Fruit fly (Drosophila melanogaster) whole organism, embryonic: Measurements from ENCODE around the gene Cyp4d21.

ENCODE experiments used
- Atf-2 ChIP-seq: fragments of 200-800 bp; sonication (Bioruptor generic); optimal IDR thresholded peaks from 2 replicates; lab custom pipeline; 2016; ENCODE audit warnings: missing biosample characterization, missing genetic modification characterization
- Blimp-1 ChIP-seq: fragments of 200-800 bp; sonication (Bioruptor generic); optimal IDR thresholded peaks from 3 replicates; lab custom pipeline; 2018; ENCODE audit warnings: missing biosample characterization, missing genetic modification characterization, mild to moderate bottlenecking, moderate library complexity, missing genetic modification reagents
- BtbVII ChIP-seq: fragments of 200-800 bp; sonication (Bioruptor generic); optimal IDR thresholded peaks from 3 replicates; lab custom pipeline; 2017; ENCODE audit warnings: missing biosample characterization, mild to moderate bottlenecking, missing genetic modification characterization
- CG1024 ChIP-seq: fragments of 200-800 bp; sonication (Bioruptor generic); IDR thresholded peaks from 2 replicates; pipeline ENCODE4 v1.3.6; 2022; ENCODE audit warnings: missing biosample characterization, missing genetic modification characterization
- CG10366 ChIP-seq: fragments of 200-800 bp; sonication (Bioruptor generic); IDR thresholded peaks from 2 replicates; pipeline ENCODE4 v1.3.6; 2022; ENCODE audit warnings: missing biosample characterization, missing genetic modification characterization
- CG10979 ChIP-seq: fragments of 200-800 bp; sonication (Bioruptor generic); optimal IDR thresholded peaks from 2 replicates; lab custom pipeline; 2018; ENCODE audit warnings: missing biosample characterization, mild to moderate bottlenecking, missing genetic modification characterization, moderate library complexity
- CG11398 ChIP-seq: fragments of 200-800 bp; sonication (Bioruptor generic); optimal IDR thresholded peaks from 2 replicates; lab custom pipeline; 2016; ENCODE audit warnings: missing biosample characterization, missing genetic modification characterization
- CG11504 ChIP-seq: fragments of 200-800 bp; sonication (Bioruptor generic); optimal IDR thresholded peaks from 3 replicates; lab custom pipeline; 2019; ENCODE audit warnings: missing biosample characterization, mild to moderate bottlenecking, missing genetic modification characterization, moderate library complexity
- CG12942 ChIP-seq: fragments of 200-800 bp; sonication (Bioruptor generic); optimal IDR thresholded peaks from 3 replicates; lab custom pipeline; 2016; ENCODE audit warnings: missing biosample characterization, missing genetic modification characterization
- CG13296 ChIP-seq: fragments of 200-800 bp; sonication (Bioruptor generic); optimal IDR thresholded peaks from 3 replicates; lab custom pipeline; 2018; ENCODE audit warnings: missing biosample characterization, mild to moderate bottlenecking, missing genetic modification characterization
- CG13424 ChIP-seq: fragments of 200-800 bp; sonication (Bioruptor generic); optimal IDR thresholded peaks from 2 replicates; lab custom pipeline; 2019; ENCODE audit warnings: missing biosample characterization, mild to moderate bottlenecking, missing genetic modification characterization, moderate library complexity
- CG13894 ChIP-seq: fragments of 200-800 bp; sonication (Bioruptor generic); optimal IDR thresholded peaks from 3 replicates; lab custom pipeline; 2018; ENCODE audit warnings: missing biosample characterization, mild to moderate bottlenecking, missing genetic modification characterization, moderate library complexity
- CG15514 ChIP-seq: fragments of 200-800 bp; sonication (Bioruptor generic); optimal IDR thresholded peaks from 3 replicates; lab custom pipeline; 2017; ENCODE audit warnings: missing biosample characterization, missing genetic modification characterization, mild to moderate bottlenecking, moderate library complexity, missing genetic modification reagents
- CG34224 ChIP-seq: fragments of 200-800 bp; sonication (Bioruptor generic); IDR thresholded peaks from 3 replicates; pipeline ENCODE4 v1.3.6; 2022; ENCODE audit warnings: missing biosample characterization, missing genetic modification characterization; ENCODE audit not compliant: partially characterized antibody
- CG6689 ChIP-seq: fragments of 200-800 bp; sonication (Bioruptor generic); IDR thresholded peaks from 2 replicates; pipeline ENCODE4 v1.3.6; 2022; ENCODE audit warnings: missing biosample characterization, missing genetic modification characterization
- CG7745 ChIP-seq: fragments of 200-800 bp; sonication (Bioruptor generic); optimal IDR thresholded peaks from 2 replicates; lab custom pipeline; 2018; ENCODE audit warnings: missing biosample characterization, mild to moderate bottlenecking, missing genetic modification characterization, moderate library complexity
- CG8765 ChIP-seq: fragments of 200-800 bp; sonication (Bioruptor generic); IDR thresholded peaks from 2 replicates; pipeline ENCODE4 v1.3.6; 2022; ENCODE audit warnings: missing biosample characterization, missing genetic modification characterization
- Chrac-16 ChIP-seq: fragments of 200-800 bp; sonication (Bioruptor generic); optimal IDR thresholded peaks from 3 replicates; lab custom pipeline; 2016; ENCODE audit warnings: missing biosample characterization, missing genetic modification characterization
- Deaf1 ChIP-seq: fragments of 200-800 bp; optimal IDR thresholded peaks from 3 replicates; lab custom pipeline; 2019; ENCODE audit warnings: missing biosample characterization, mild to moderate bottlenecking, missing genetic modification characterization, moderate library complexity
- Doc2 ChIP-seq: fragments of 200-800 bp; sonication (Bioruptor generic); IDR thresholded peaks from 2 replicates; pipeline ENCODE4 v1.3.6; 2022; ENCODE audit warnings: missing biosample characterization, missing genetic modification characterization
- E2f1 ChIP-seq: fragments of 200-800 bp; sonication (Bioruptor generic); IDR thresholded peaks from 2 replicates; pipeline ENCODE4 v1.3.6; 2022; ENCODE audit warnings: missing biosample characterization, missing genetic modification characterization
- Eip74EF ChIP-seq, 2 experiments: fragments of 200-800 bp in 1 of 2; fragments of >200 bp in 1 of 2; sonication (Bioruptor generic) in 1 of 2; optimal IDR thresholded peaks; 2 replicates each; lab custom pipeline; 2017 to 2019; ENCODE audit warnings: missing biosample characterization in 2 of 2, missing genetic modification characterization in 2 of 2, mild to moderate bottlenecking in 1 of 2, moderate library complexity in 1 of 2
- Hsf ChIP-seq: fragments of 200-800 bp; sonication (Bioruptor generic); optimal IDR thresholded peaks from 3 replicates; lab custom pipeline; 2016; ENCODE audit warnings: missing biosample characterization, missing genetic modification characterization
- MTF-1 ChIP-seq: fragments of 200-800 bp; sonication (Bioruptor generic); optimal IDR thresholded peaks from 2 replicates; lab custom pipeline; 2018; ENCODE audit warnings: missing biosample characterization, mild to moderate bottlenecking, missing genetic modification characterization, borderline replicate concordance
- NK7.1 ChIP-seq: fragments of 200-800 bp; sonication (Bioruptor generic); optimal IDR thresholded peaks from 3 replicates; lab custom pipeline; 2016; ENCODE audit warnings: missing biosample characterization, missing genetic modification characterization
- Oli ChIP-seq: fragments of 200-800 bp; sonication (Bioruptor generic); optimal IDR thresholded peaks from 2 replicates; lab custom pipeline; 2018; ENCODE audit warnings: missing biosample characterization, mild to moderate bottlenecking, missing genetic modification characterization, moderate library complexity
- PHDP ChIP-seq: fragments of 200-800 bp; sonication (Bioruptor generic); optimal IDR thresholded peaks from 3 replicates; lab custom pipeline; 2018; ENCODE audit warnings: missing biosample characterization, mild to moderate bottlenecking, missing genetic modification characterization, moderate library complexity
- Pdp1 ChIP-seq, 2 experiments: fragments of 200-800 bp; sonication (Bioruptor generic); optimal IDR thresholded peaks; 3 replicates each; lab custom pipeline; 2016; ENCODE audit warnings: missing biosample characterization in 2 of 2, missing genetic modification characterization in 2 of 2, mild to moderate bottlenecking in 1 of 2, moderate library complexity in 1 of 2
- Scr ChIP-seq: fragments of 200-800 bp; sonication (Bioruptor generic); IDR thresholded peaks from 2 replicates; pipeline ENCODE4 v1.3.6; 2022; ENCODE audit warnings: missing biosample characterization, missing genetic modification characterization; ENCODE audit not compliant: partially characterized antibody
- Sox102F ChIP-seq: fragments of 200-800 bp; sonication (Bioruptor generic); optimal IDR thresholded peaks from 2 replicates; lab custom pipeline; 2018; ENCODE audit warnings: missing biosample characterization, mild to moderate bottlenecking, missing genetic modification characterization, moderate library complexity
- Sry-β ChIP-seq: fragments of 200-800 bp; sonication (Bioruptor generic); optimal IDR thresholded peaks from 2 replicates; lab custom pipeline; 2018; ENCODE audit warnings: missing biosample characterization, mild to moderate bottlenecking, missing genetic modification characterization, moderate library complexity
- TFAM ChIP-seq: fragments of 200-800 bp; sonication (Bioruptor generic); optimal IDR thresholded peaks from 2 replicates; lab custom pipeline; 2017; ENCODE audit warnings: missing biosample characterization, missing genetic modification characterization, inconsistent platforms
- ap ChIP-seq: fragments of 200-800 bp; sonication (Bioruptor generic); IDR thresholded peaks from 2 replicates; pipeline ENCODE4 v1.3.6; 2022; ENCODE audit warnings: missing biosample characterization, missing genetic modification characterization
- crol ChIP-seq: fragments of 200-800 bp; sonication (Bioruptor generic); IDR thresholded peaks from 2 replicates; pipeline ENCODE4 v1.3.6; 2022; ENCODE audit warnings: missing biosample characterization, missing genetic modification characterization
- dysf ChIP-seq: fragments of 200-800 bp; sonication (Bioruptor generic); IDR thresholded peaks from 3 replicates; pipeline ENCODE4 v1.3.6; 2022; ENCODE audit warnings: missing biosample characterization, missing genetic modification characterization
- grau ChIP-seq: fragments of 200-800 bp; optimal IDR thresholded peaks from 3 replicates; lab custom pipeline; 2019; ENCODE audit warnings: missing biosample characterization, mild to moderate bottlenecking, missing genetic modification characterization, moderate library complexity
- kni ChIP-seq: fragments of 200-800 bp; sonication (Bioruptor generic); optimal IDR thresholded peaks from 3 replicates; lab custom pipeline; 2017; ENCODE audit warnings: mild to moderate bottlenecking, missing biosample characterization, missing genetic modification reagents, missing genetic modification characterization
- pb ChIP-seq: fragments of 200-800 bp; sonication (Bioruptor generic); optimal IDR thresholded peaks from 3 replicates; lab custom pipeline; 2016; ENCODE audit warnings: missing biosample characterization, missing genetic modification characterization
- phol ChIP-seq: fragments of 200-800 bp; sonication (Bioruptor generic); optimal IDR thresholded peaks from 3 replicates; lab custom pipeline; 2018; ENCODE audit warnings: missing biosample characterization, mild to moderate bottlenecking, missing genetic modification characterization, moderate library complexity
- psq ChIP-seq: fragments of 200-800 bp; sonication (Bioruptor generic); optimal IDR thresholded peaks from 2 replicates; lab custom pipeline; 2017; ENCODE audit warnings: missing biosample characterization, missing genetic modification characterization
- pum ChIP-seq: fragments of 200-800 bp; sonication (Bioruptor generic); optimal IDR thresholded peaks from 2 replicates; lab custom pipeline; 2016; ENCODE audit warnings: missing biosample characterization, missing genetic modification characterization
- sc ChIP-seq, 3 experiments: fragments of >200 bp in 2 of 3; fragments of 200-800 bp in 1 of 3; sonication (Bioruptor generic) in 1 of 3; optimal IDR thresholded peaks; 2 replicates in 2 of 3; 3 replicates in 1 of 3; lab custom pipeline; 2017; ENCODE audit warnings: mild to moderate bottlenecking in 1 of 3, missing biosample characterization in 1 of 3, missing genetic modification characterization in 1 of 3, missing genetic modification reagents in 1 of 3
- scrt ChIP-seq: fragments of 200-800 bp; sonication (Bioruptor generic); optimal IDR thresholded peaks from 2 replicates; lab custom pipeline; 2018; ENCODE audit warnings: missing biosample characterization, mild to moderate bottlenecking, missing genetic modification characterization, moderate library complexity
- slbo ChIP-seq: fragments of 200-800 bp; sonication (Bioruptor generic); IDR thresholded peaks from 2 replicates; pipeline ENCODE4 v1.3.6; 2022; ENCODE audit warnings: missing biosample characterization, missing genetic modification characterization
- sqz ChIP-seq: fragments of 200-800 bp; sonication (Bioruptor generic); optimal IDR thresholded peaks from 3 replicates; lab custom pipeline; 2018; ENCODE audit warnings: missing biosample characterization, mild to moderate bottlenecking, missing genetic modification characterization
- tx ChIP-seq: fragments of 200-800 bp; sonication (Bioruptor generic); optimal IDR thresholded peaks from 2 replicates; lab custom pipeline; 2016; ENCODE audit warnings: missing biosample characterization, missing genetic modification characterization
- wdn ChIP-seq: fragments of 200-800 bp; sonication (Bioruptor generic); IDR thresholded peaks from 2 replicates; pipeline ENCODE4 v1.3.6; 2022; ENCODE audit warnings: missing biosample characterization, missing genetic modification characterization
- z ChIP-seq: fragments of 200-800 bp; sonication (Bioruptor generic); IDR thresholded peaks from 3 replicates; pipeline ENCODE4 v1.3.6; 2022; ENCODE audit warnings: missing biosample characterization, missing genetic modification characterization
- zen2 ChIP-seq: fragments of 200-800 bp; sonication (Bioruptor generic); IDR thresholded peaks from 3 replicates; pipeline ENCODE4 v1.3.6; 2022; ENCODE audit warnings: missing biosample characterization, missing genetic modification characterization; ENCODE audit not compliant: partially characterized antibody

The Cyp4d21 gene

DNA sequence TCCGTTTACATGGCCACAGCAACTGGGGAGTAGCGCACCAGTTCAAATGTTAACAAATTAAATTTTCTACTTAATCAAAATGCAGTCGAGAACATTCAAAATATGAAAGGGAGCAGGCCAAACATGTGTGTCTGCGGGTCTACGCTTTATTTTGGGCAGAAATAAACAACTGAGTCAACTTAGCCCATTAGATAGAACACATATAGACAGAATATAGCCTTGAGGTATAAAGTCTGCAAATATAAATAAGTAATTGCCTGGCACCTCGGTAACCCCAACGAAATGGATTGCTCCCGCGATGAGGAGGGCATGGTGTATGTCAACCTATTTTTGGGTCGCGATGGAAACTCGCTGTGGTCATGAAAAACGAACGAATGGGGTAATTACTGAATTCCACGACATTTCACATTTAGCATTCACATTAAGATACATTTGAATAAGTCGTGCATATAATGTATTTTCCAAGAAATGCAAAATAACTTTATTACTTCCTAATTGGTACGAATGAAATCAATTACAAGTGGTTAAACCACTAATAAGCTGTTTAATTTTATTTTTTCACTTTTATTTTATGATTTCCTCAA lies 23.1 kb downstream of the Cyp4d21 start (continued):
- no peak for TF ChIP-seq pum (GFP tag; lab: Kevin White, UChicago)
- TF ChIP-seq CG13894 (tag; lab: Kevin White, UChicago) = no peak
- no peak for TF ChIP-seq CG1024 (GFP tag; lab: Robert Waterston, UW)
- peak; percentile 10 for TF ChIP-seq kni (GFP tag; lab: Kevin White, UChicago)
- no peak for TF ChIP-seq zen2
- TF ChIP-seq slbo = no peak
- TF ChIP-seq CG13424 = no peak
- no peak for TF ChIP-seq crol
- peak; percentile 36 for TF ChIP-seq Blimp-1 (GFP tag; lab: Kevin White, UChicago)
- TF ChIP-seq CG12942 (GFP tag; lab: Kevin White, UChicago) = no peak
- TF ChIP-seq tx (GFP tag; lab: Kevin White, UChicago) = no peak
- TF ChIP-seq sqz (GFP tag; lab: Kevin White, UChicago) = peak; percentile 18
- no peak for TF ChIP-seq CG11504
- peak; percentile 77 for TF ChIP-seq CG7745
- TF ChIP-seq Sry-β (GFP tag; lab: Kevin White, UChicago) = no peak
- TF ChIP-seq PHDP = peak; percentile 14
- no peak for TF ChIP-seq psq (GFP tag; lab: Kevin White, UChicago)
- TF ChIP-seq CG10366 = no peak
- TF ChIP-seq MTF-1 = no peak
- no peak for TF ChIP-seq Scr
- no peak for TF ChIP-seq E2f1 (GFP tag; lab: Robert Waterston, UW)
- no peak for TF ChIP-seq Atf-2
- no peak for TF ChIP-seq Oli (tag; lab: Kevin White, UChicago)
- TF ChIP-seq NK7.1 (GFP tag; lab: Kevin White, UChicago) = no peak
- TF ChIP-seq CG15514 (GFP tag; lab: Kevin White, UChicago) = peak; percentile 46
- TF ChIP-seq sc (optimal IDR thresholded peaks at IDR 0.05; lab: Kevin White, UChicago) = no peak
- no peak for TF ChIP-seq sc (GFP tag; optimal IDR thresholded peaks at IDR 0.05; lab: Kevin White, UChicago)
- no peak for TF ChIP-seq CG10979 (tag; lab: Kevin White, UChicago)
- no peak for TF ChIP-seq TFAM (GFP tag; lab: Kevin White, UChicago)
- TF ChIP-seq CG13296 (GFP tag; lab: Kevin White, UChicago) = peak; percentile 19
- no peak for TF ChIP-seq wdn (GFP tag; lab: Robert Waterston, UW)
- no peak for TF ChIP-seq CG34224
- no peak for TF ChIP-seq CG11398 (GFP tag; lab: Kevin White, UChicago)
- no peak for TF ChIP-seq dysf
- TF ChIP-seq z (GFP tag; lab: Robert Waterston, UW) = no peak
- no peak for TF ChIP-seq Eip74EF (GFP tag; optimal IDR thresholded peaks at IDR 0.05; lab: Kevin White, UChicago)
- TF ChIP-seq Hsf = no peak
- TF ChIP-seq Doc2 (GFP tag; lab: Robert Waterston, UW) = no peak
- TF ChIP-seq CG8765 (GFP tag; lab: Robert Waterston, UW) = no peak
- no peak for TF ChIP-seq Pdp1 (GFP tag; optimal IDR thresholded peaks at IDR 0.05; lab: Kevin White, UChicago)
- TF ChIP-seq phol (tag; lab: Kevin White, UChicago) = no peak
- no peak for TF ChIP-seq ap (GFP tag; lab: Robert Waterston, UW)
- no peak for TF ChIP-seq Chrac-16 (GFP tag; lab: Kevin White, UChicago)
- TF ChIP-seq grau = no peak
- TF ChIP-seq CG6689 = no peak
- TF ChIP-seq Deaf1 (tag; lab: Kevin White, UChicago) = no peak
- peak; percentile 59 for TF ChIP-seq BtbVII (GFP tag; lab: Kevin White, UChicago)
- no peak for TF ChIP-seq Sox102F (GFP tag; lab: Kevin White, UChicago)
- TF ChIP-seq pb = no peak
- no peak for TF ChIP-seq scrt (GFP tag; lab: Kevin White, UChicago)
